Worm (Caenorhabditis elegans) whole organism, L4/young adult: Measurements from ENCODE around the gene crt-1.

ENCODE experiments used
- W03F9.2 ChIP-seq: fragments of 150-350 bp; optimal IDR thresholded peaks from 2 replicates; lab custom pipeline; 2014; ENCODE audit warnings: missing biosample characterization, missing genetic modification characterization
- dao-5 ChIP-seq: sonication (generic microtip); optimal IDR thresholded peaks from 2 replicates; lab custom pipeline; 2016; ENCODE audit warnings: missing genotype, missing genetic modification characterization, moderate library complexity, missing compliant biosample characterization
- him-1 ChIP-seq: sonication (generic microtip); optimal IDR thresholded peaks from 2 replicates; lab custom pipeline; 2016; ENCODE audit warnings: missing genotype, missing genetic modification reagents, missing genetic modification characterization, missing compliant biosample characterization

ce11 chrV:6120156-6120879 lies 20.0 kb upstream of the crt-1 start, which contains the start of gene ceh-49:
- no peak for TF ChIP-seq him-1 (tag; lab: Kevin White, UChicago)
- no peak for TF ChIP-seq W03F9.2 (tag; lab: Kevin White, UChicago)
- TF ChIP-seq dao-5 (tag; lab: Kevin White, UChicago), result no peak
